Fruit fly (Drosophila melanogaster) whole organism, wandering third instar larva: Measurements from ENCODE around the gene CG18170.

Experiments used
- HLH106 ChIP-seq: fragments of 200-800 bp; optimal IDR thresholded peaks from 3 replicates; lab custom pipeline; 2019; ENCODE audit warnings: missing biosample characterization, mild to moderate bottlenecking, missing genetic modification characterization, moderate library complexity
- Hnf4 ChIP-seq: fragments of 200-800 bp; sonication (Bioruptor generic); optimal IDR thresholded peaks from 2 replicates; lab custom pipeline; 2016; ENCODE audit warnings: missing biosample characterization, mild to moderate bottlenecking, missing genetic modification characterization
- Jra ChIP-seq: sonication (Bioruptor generic); optimal IDR thresholded peaks from 2 replicates; lab custom pipeline; 2016; ENCODE audit warnings: missing biosample characterization, missing genetic modification characterization
- Sp1 ChIP-seq: fragments of 200-800 bp; sonication (Bioruptor generic); optimal IDR thresholded peaks from 3 replicates; lab custom pipeline; 2019; ENCODE audit warnings: missing biosample characterization, mild to moderate bottlenecking, missing genetic modification characterization, moderate library complexity
- h ChIP-seq: fragments of 200-800 bp; sonication (Bioruptor generic); optimal IDR thresholded peaks from 3 replicates; lab custom pipeline; 2016; ENCODE audit warnings: missing biosample characterization, mild to moderate bottlenecking, missing genetic modification characterization
- lola ChIP-seq: fragments of >200 bp; optimal IDR thresholded peaks from 2 replicates; lab custom pipeline; 2017; ENCODE audit warnings: missing biosample characterization, missing genetic modification characterization
- psq ChIP-seq: fragments of 200-800 bp; sonication (Bioruptor generic); optimal IDR thresholded peaks from 3 replicates; lab custom pipeline; 2017; ENCODE audit warnings: missing biosample characterization, mild to moderate bottlenecking, missing genetic modification characterization, moderate library complexity
- sage ChIP-seq: fragments of 200-800 bp; sonication (Bioruptor generic); optimal IDR thresholded peaks from 2 replicates; lab custom pipeline; 2016; ENCODE audit warnings: missing biosample characterization, mild to moderate bottlenecking, missing genetic modification characterization
- tai ChIP-seq: sonication (Bioruptor generic); optimal IDR thresholded peaks from 2 replicates; lab custom pipeline; 2016; ENCODE audit warnings: missing biosample characterization, missing genetic modification characterization

- no peak for TF ChIP-seq Jra (GFP tag; lab: Kevin White, UChicago)
- TF ChIP-seq lola (GFP tag; lab: Kevin White, UChicago) = no peak
- no peak for TF ChIP-seq HLH106 (tag; lab: Kevin White, UChicago)
- no peak for TF ChIP-seq h (GFP tag; lab: Kevin White, UChicago)
- TF ChIP-seq tai (GFP tag; lab: Kevin White, UChicago) = no peak
- no peak for TF ChIP-seq sage (GFP tag; lab: Kevin White, UChicago)
- no peak for TF ChIP-seq psq (GFP tag; lab: Kevin White, UChicago)
- TF ChIP-seq Sp1 (GFP tag; lab: Kevin White, UChicago) = peak; percentile 22
- no peak for TF ChIP-seq Hnf4 (GFP tag; lab: Kevin White, UChicago)
Observed at dm6 chr3L:1569162-1569965, 33.4 kb upstream of the CG18170 start, which contains the start of gene Tmep.
